Fruit fly (Drosophila melanogaster) whole organism, embryonic: Measurements from ENCODE around the gene PCNA2.

ENCODE experiments used
- Aef1 ChIP-seq: fragments of 200-800 bp; sonication (Bioruptor generic); IDR thresholded peaks from 3 replicates; pipeline ENCODE4 v1.3.6; 2022; ENCODE audit warnings: missing biosample characterization, missing genetic modification characterization
- Atf3 ChIP-seq: fragments of 200-800 bp; sonication (Bioruptor generic); optimal IDR thresholded peaks from 3 replicates; lab custom pipeline; 2016; ENCODE audit warnings: missing biosample characterization, missing genetic modification characterization
- Bteb2 ChIP-seq: fragments of 200-800 bp; sonication (Bioruptor generic); optimal IDR thresholded peaks from 2 replicates; lab custom pipeline; 2016; ENCODE audit warnings: missing biosample characterization, missing genetic modification characterization
- CG10543 ChIP-seq: fragments of 200-800 bp; sonication (Bioruptor generic); optimal IDR thresholded peaks from 3 replicates; lab custom pipeline; 2017; ENCODE audit warnings: missing biosample characterization, mild to moderate bottlenecking, missing genetic modification characterization, moderate library complexity
- CG11085 ChIP-seq: fragments of 200-800 bp; sonication (Bioruptor generic); IDR thresholded peaks from 2 replicates; pipeline ENCODE4 v1.3.6; 2022; ENCODE audit warnings: missing biosample characterization, missing genetic modification characterization
- CG12744 ChIP-seq: fragments of 200-800 bp; sonication (Bioruptor generic); optimal IDR thresholded peaks from 2 replicates; lab custom pipeline; 2016; ENCODE audit warnings: missing biosample characterization, missing genetic modification characterization
- CG13296 ChIP-seq: fragments of 200-800 bp; sonication (Bioruptor generic); optimal IDR thresholded peaks from 3 replicates; lab custom pipeline; 2018; ENCODE audit warnings: missing biosample characterization, mild to moderate bottlenecking, missing genetic modification characterization
- CG13424 ChIP-seq: fragments of 200-800 bp; sonication (Bioruptor generic); optimal IDR thresholded peaks from 2 replicates; lab custom pipeline; 2019; ENCODE audit warnings: missing biosample characterization, mild to moderate bottlenecking, missing genetic modification characterization, moderate library complexity
- CG16813 ChIP-seq: fragments of 200-800 bp; sonication (Bioruptor generic); IDR thresholded peaks from 3 replicates; pipeline ENCODE4 v1.3.6; 2022; ENCODE audit warnings: missing biosample characterization, missing genetic modification characterization; ENCODE audit not compliant: partially characterized antibody
- CG18764 ChIP-seq: fragments of 200-800 bp; sonication (Bioruptor generic); optimal IDR thresholded peaks from 3 replicates; lab custom pipeline; 2016; ENCODE audit warnings: missing biosample characterization, missing genetic modification characterization
- CG2129 ChIP-seq: fragments of 200-800 bp; sonication (Bioruptor generic); IDR thresholded peaks from 2 replicates; pipeline ENCODE4 v1.3.6; 2022; ENCODE audit warnings: missing biosample characterization, missing genetic modification characterization; ENCODE audit not compliant: partially characterized antibody
- CG2202 ChIP-seq: fragments of 200-800 bp; sonication (Bioruptor generic); optimal IDR thresholded peaks from 2 replicates; lab custom pipeline; 2018; ENCODE audit warnings: missing biosample characterization, mild to moderate bottlenecking, missing genetic modification characterization
- CG2678 ChIP-seq: fragments of 200-800 bp; sonication (Bioruptor generic); optimal IDR thresholded peaks from 3 replicates; lab custom pipeline; 2019; ENCODE audit warnings: missing biosample characterization, mild to moderate bottlenecking, missing genetic modification characterization, moderate library complexity
- CG2712 ChIP-seq: fragments of 200-800 bp; optimal IDR thresholded peaks from 3 replicates; lab custom pipeline; 2019; ENCODE audit warnings: missing biosample characterization, mild to moderate bottlenecking, missing genetic modification characterization, moderate library complexity
- CG6175 ChIP-seq: fragments of 200-800 bp; sonication (Bioruptor generic); IDR thresholded peaks from 3 replicates; pipeline ENCODE4 v1.3.6; 2022; ENCODE audit warnings: missing biosample characterization, missing genetic modification characterization
- CG7357 ChIP-seq: fragments of 200-800 bp; sonication (Bioruptor generic); IDR thresholded peaks from 3 replicates; pipeline ENCODE4 v1.3.6; 2022; ENCODE audit warnings: missing biosample characterization, missing genetic modification characterization
- CG8924 ChIP-seq: fragments of 200-800 bp; optimal IDR thresholded peaks from 3 replicates; lab custom pipeline; 2019; ENCODE audit warnings: missing biosample characterization, mild to moderate bottlenecking, missing genetic modification characterization, moderate library complexity
- CoRest ChIP-seq: fragments of 200-800 bp; sonication (Bioruptor generic); optimal IDR thresholded peaks from 3 replicates; lab custom pipeline; 2018; ENCODE audit warnings: missing biosample characterization, mild to moderate bottlenecking, missing genetic modification characterization, moderate library complexity
- Dfd ChIP-seq, 2 experiments: fragments of >200 bp; optimal IDR thresholded peaks; 2 replicates each; lab custom pipeline; 2017; ENCODE audit warnings: missing biosample characterization in 2 of 2, missing genetic modification characterization in 2 of 2
- Dp ChIP-seq: fragments of 200-800 bp; sonication (Bioruptor generic); optimal IDR thresholded peaks from 2 replicates; lab custom pipeline; 2018; ENCODE audit warnings: missing biosample characterization, mild to moderate bottlenecking, missing genetic modification characterization, moderate library complexity
- E2f1 ChIP-seq: fragments of 200-800 bp; sonication (Bioruptor generic); IDR thresholded peaks from 2 replicates; pipeline ENCODE4 v1.3.6; 2022; ENCODE audit warnings: missing biosample characterization, missing genetic modification characterization
- HLH54F ChIP-seq: fragments of 200-800 bp; sonication (Bioruptor generic); optimal IDR thresholded peaks from 3 replicates; lab custom pipeline; 2016; ENCODE audit warnings: missing biosample characterization, missing genetic modification characterization
- Max ChIP-seq: fragments of 200-800 bp; sonication (Bioruptor generic); optimal IDR thresholded peaks from 2 replicates; lab custom pipeline; 2016; ENCODE audit warnings: missing biosample characterization, mild to moderate bottlenecking, missing genetic modification characterization
- Myb ChIP-seq: fragments of 200-800 bp; sonication (Bioruptor generic); optimal IDR thresholded peaks from 2 replicates; lab custom pipeline; 2016; ENCODE audit warnings: missing biosample characterization, missing genetic modification characterization
- Opbp ChIP-seq: fragments of 200-800 bp; sonication (Bioruptor generic); IDR thresholded peaks from 3 replicates; pipeline ENCODE4 v1.3.6; 2022; ENCODE audit warnings: missing biosample characterization, missing genetic modification characterization; ENCODE audit not compliant: partially characterized antibody
- Trl ChIP-seq, 3 experiments: fragments of >200 bp in 2 of 3; fragments of 200-800 bp in 1 of 3; sonication (Bioruptor generic) in 1 of 3; optimal IDR thresholded peaks; 2 replicates in 1 of 3; 3 replicates in 2 of 3; lab custom pipeline; 2016 to 2017; ENCODE audit warnings: missing biosample characterization in 1 of 3, missing genetic modification characterization in 1 of 3
- YL-1 ChIP-seq: fragments of 200-800 bp; sonication (Bioruptor generic); optimal IDR thresholded peaks from 3 replicates; lab custom pipeline; 2017; ENCODE audit warnings: missing biosample characterization, mild to moderate bottlenecking, missing genetic modification characterization
- ab ChIP-seq: fragments of 200-800 bp; sonication (Bioruptor generic); optimal IDR thresholded peaks from 2 replicates; lab custom pipeline; 2016; ENCODE audit warnings: missing biosample characterization, missing genetic modification characterization
- bcd ChIP-seq: fragments of 200-800 bp; sonication (Bioruptor generic); optimal IDR thresholded peaks from 2 replicates; lab custom pipeline; 2017; ENCODE audit warnings: missing biosample characterization, mild to moderate bottlenecking, missing genetic modification characterization
- cwo ChIP-seq: fragments of 200-800 bp; sonication (Bioruptor generic); optimal IDR thresholded peaks from 3 replicates; lab custom pipeline; 2017; ENCODE audit warnings: missing biosample characterization, missing genetic modification characterization, mild to moderate bottlenecking, moderate library complexity, missing genetic modification reagents
- fd3F ChIP-seq: fragments of 200-800 bp; sonication (Bioruptor generic); optimal IDR thresholded peaks from 2 replicates; lab custom pipeline; 2018; ENCODE audit warnings: missing biosample characterization, mild to moderate bottlenecking, missing genetic modification characterization, moderate library complexity
- hkb ChIP-seq, 2 experiments: fragments of 200-800 bp in 1 of 2; fragments of >200 bp in 1 of 2; sonication (Bioruptor generic) in 1 of 2; IDR thresholded peaks in 1 of 2; optimal IDR thresholded peaks in 1 of 2; 2 replicates each; pipeline versions ENCODE4 v1.3.6 to Lab custom; 2017 to 2022; ENCODE audit warnings: missing biosample characterization in 1 of 2, missing genetic modification characterization in 1 of 2
- ind ChIP-seq: fragments of 200-800 bp; sonication (Bioruptor generic); optimal IDR thresholded peaks from 3 replicates; lab custom pipeline; 2016; ENCODE audit warnings: missing biosample characterization, missing genetic modification characterization
- kni ChIP-seq: fragments of 200-800 bp; sonication (Bioruptor generic); optimal IDR thresholded peaks from 3 replicates; lab custom pipeline; 2017; ENCODE audit warnings: mild to moderate bottlenecking, missing biosample characterization, missing genetic modification reagents, missing genetic modification characterization
- knrl ChIP-seq: fragments of 200-800 bp; sonication (Bioruptor generic); IDR thresholded peaks from 3 replicates; pipeline ENCODE4 v1.3.6; 2022; ENCODE audit warnings: missing biosample characterization, missing genetic modification characterization; ENCODE audit not compliant: partially characterized antibody
- lola ChIP-seq, 3 experiments: fragments of >200 bp in 2 of 3; fragments of 200-800 bp in 1 of 3; sonication (Bioruptor generic) in 1 of 3; optimal IDR thresholded peaks; 2 replicates each; lab custom pipeline; 2017 to 2019; ENCODE audit warnings: missing biosample characterization in 3 of 3, missing genetic modification characterization in 3 of 3, mild to moderate bottlenecking in 1 of 3, moderate library complexity in 1 of 3
- lov ChIP-seq, 2 experiments: fragments of 200-800 bp in 1 of 2; fragments of >200 bp in 1 of 2; sonication (Bioruptor generic) in 1 of 2; IDR thresholded peaks in 1 of 2; optimal IDR thresholded peaks in 1 of 2; 2 replicates in 1 of 2; 3 replicates in 1 of 2; pipeline versions ENCODE4 v1.3.6 to Lab custom; 2017 to 2022; ENCODE audit warnings: missing biosample characterization in 1 of 2, missing genetic modification characterization in 1 of 2
- nau ChIP-seq: fragments of 200-800 bp; sonication (Bioruptor generic); optimal IDR thresholded peaks from 3 replicates; lab custom pipeline; 2017; ENCODE audit warnings: missing biosample characterization, mild to moderate bottlenecking, missing genetic modification characterization, missing genetic modification reagents
- nerfin-1 ChIP-seq: fragments of 200-800 bp; sonication (Bioruptor generic); optimal IDR thresholded peaks from 3 replicates; lab custom pipeline; 2019; ENCODE audit warnings: missing biosample characterization, mild to moderate bottlenecking, missing genetic modification characterization, moderate library complexity
- odd ChIP-seq: fragments of 200-800 bp; sonication (Bioruptor generic); optimal IDR thresholded peaks from 2 replicates; lab custom pipeline; 2017; ENCODE audit warnings: missing biosample characterization, mild to moderate bottlenecking, missing genetic modification characterization
- pfk ChIP-seq: fragments of 200-800 bp; sonication (Bioruptor generic); optimal IDR thresholded peaks from 2 replicates; lab custom pipeline; 2018; ENCODE audit warnings: missing biosample characterization, mild to moderate bottlenecking, missing genetic modification characterization, moderate library complexity
- pros ChIP-seq: fragments of 200-800 bp; sonication (Bioruptor generic); optimal IDR thresholded peaks from 3 replicates; lab custom pipeline; 2019; ENCODE audit warnings: missing biosample characterization, mild to moderate bottlenecking, missing genetic modification characterization, moderate library complexity
- rib ChIP-seq: fragments of 200-800 bp; sonication (Bioruptor generic); IDR thresholded peaks from 2 replicates; pipeline ENCODE4 v1.3.6; 2022; ENCODE audit warnings: missing biosample characterization, missing genetic modification characterization
- sqz ChIP-seq: fragments of 200-800 bp; sonication (Bioruptor generic); optimal IDR thresholded peaks from 3 replicates; lab custom pipeline; 2018; ENCODE audit warnings: missing biosample characterization, mild to moderate bottlenecking, missing genetic modification characterization
- sug ChIP-seq: fragments of 200-800 bp; optimal IDR thresholded peaks from 2 replicates; lab custom pipeline; 2019; ENCODE audit warnings: missing biosample characterization, mild to moderate bottlenecking, missing genetic modification characterization, moderate library complexity
- tin ChIP-seq: fragments of 200-800 bp; sonication (Bioruptor generic); optimal IDR thresholded peaks from 3 replicates; lab custom pipeline; 2016; ENCODE audit warnings: missing biosample characterization, missing genetic modification characterization
- tio ChIP-seq: fragments of 200-800 bp; sonication (Bioruptor generic); optimal IDR thresholded peaks from 2 replicates; lab custom pipeline; 2017; ENCODE audit warnings: missing biosample characterization, missing genetic modification characterization, inconsistent platforms
- tx ChIP-seq: fragments of 200-800 bp; sonication (Bioruptor generic); optimal IDR thresholded peaks from 2 replicates; lab custom pipeline; 2016; ENCODE audit warnings: missing biosample characterization, missing genetic modification characterization

Gene PCNA2

DNA sequence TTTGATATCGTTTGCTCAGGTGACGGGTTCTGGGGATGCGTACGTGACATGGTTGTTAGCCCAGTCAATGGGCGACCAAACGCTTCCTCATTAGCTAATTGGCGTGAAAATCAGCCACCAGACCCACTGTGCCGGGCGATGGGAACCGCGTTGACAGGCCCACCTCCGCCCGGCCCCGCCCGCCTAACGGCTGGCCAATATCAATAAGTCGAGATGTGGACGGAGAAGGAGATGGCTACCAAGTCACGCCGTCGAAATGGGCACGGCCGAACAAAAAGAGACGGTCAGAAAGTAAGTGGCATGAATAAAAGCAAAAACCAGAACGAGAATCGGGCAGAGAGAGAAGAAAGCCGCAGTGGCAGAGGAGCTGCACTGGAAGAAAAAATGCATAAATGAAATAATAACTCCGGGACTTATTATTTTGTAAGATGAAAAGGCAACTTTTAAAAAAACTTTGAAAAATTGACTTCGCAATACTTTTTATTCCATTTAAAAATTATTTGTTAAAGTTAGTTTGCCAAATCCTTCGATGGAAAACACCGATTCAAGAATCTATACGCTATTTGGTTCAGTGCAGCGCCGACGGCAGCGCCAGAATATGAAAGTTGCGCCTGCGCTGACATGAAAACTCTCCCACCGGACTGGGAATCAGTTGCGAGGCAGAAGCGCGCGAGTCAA is 45.9 kb downstream of the PCNA2 start, which contains the start of gene CG13082 (continued):
- TF ChIP-seq CG10543 (GFP tag; lab: Kevin White, UChicago): no peak
- peak; percentile 52 for TF ChIP-seq tin
- TF ChIP-seq Aef1 (GFP tag; lab: Robert Waterston, UW): no peak
- no peak for TF ChIP-seq Trl (optimal IDR thresholded peaks at IDR 0.05; lab: Kevin White, UChicago)
- TF ChIP-seq Trl (GFP tag; optimal IDR thresholded peaks at IDR 0.05; lab: Kevin White, UChicago): no peak
- TF ChIP-seq E2f1 (GFP tag; lab: Robert Waterston, UW): no peak
- TF ChIP-seq fd3F (GFP tag; lab: Kevin White, UChicago): no peak
- no peak for TF ChIP-seq CG12744 (GFP tag; lab: Kevin White, UChicago)
- TF ChIP-seq nau (GFP tag; lab: Kevin White, UChicago): no peak
- no peak for TF ChIP-seq CG6175 (GFP tag; lab: Robert Waterston, UW)
- TF ChIP-seq tx: peak; percentile 23
- no peak for TF ChIP-seq CG7357 (GFP tag; lab: Robert Waterston, UW)
- TF ChIP-seq bcd (GFP tag; lab: Kevin White, UChicago): peak; percentile 39
- peak; percentile 73 for TF ChIP-seq kni (GFP tag; lab: Kevin White, UChicago)
- TF ChIP-seq CG2712 (tag; lab: Kevin White, UChicago): peak; percentile 83
- TF ChIP-seq sug (tag; lab: Kevin White, UChicago): no peak
- peak; percentile 21 for TF ChIP-seq Max (GFP tag; lab: Kevin White, UChicago)
- no peak for TF ChIP-seq Dfd (GFP tag; optimal IDR thresholded peaks at IDR 0.05; lab: Kevin White, UChicago)
- TF ChIP-seq lov (optimal IDR thresholded peaks at IDR 0.05; lab: Kevin White, UChicago): no peak
- TF ChIP-seq lov (GFP tag; IDR thresholded peaks at IDR 0.05; lab: Robert Waterston, UW): no peak
- TF ChIP-seq odd (GFP tag; lab: Kevin White, UChicago): no peak
- no peak for TF ChIP-seq Bteb2 (GFP tag; lab: Kevin White, UChicago)
- no peak for TF ChIP-seq hkb (optimal IDR thresholded peaks at IDR 0.05; lab: Kevin White, UChicago)
- TF ChIP-seq hkb (GFP tag; IDR thresholded peaks at IDR 0.05; lab: Robert Waterston, UW): no peak
- no peak for TF ChIP-seq CG2129
- peak; percentile 61 for TF ChIP-seq CoRest (tag; lab: Kevin White, UChicago)
- no peak for TF ChIP-seq CG13296 (GFP tag; lab: Kevin White, UChicago)
- TF ChIP-seq knrl: no peak
- TF ChIP-seq Atf3: no peak
- peak; percentile 19 for TF ChIP-seq tio (GFP tag; lab: Kevin White, UChicago)
- TF ChIP-seq ind (GFP tag; lab: Kevin White, UChicago): peak; percentile 33
- peak; percentile 64 for TF ChIP-seq CG13424 (tag; lab: Kevin White, UChicago)
- no peak for TF ChIP-seq Opbp (GFP tag; lab: Robert Waterston, UW)
- TF ChIP-seq sqz: peak; percentile 18
- TF ChIP-seq lola (GFP tag; optimal IDR thresholded peaks at IDR 0.05; lab: Kevin White, UChicago): peak in 1 of 3 experiments; percentile 80
- no peak for TF ChIP-seq YL-1 (GFP tag; lab: Kevin White, UChicago)
- TF ChIP-seq Dp (GFP tag; lab: Kevin White, UChicago): no peak
- no peak for TF ChIP-seq CG18764 (GFP tag; lab: Kevin White, UChicago)
- TF ChIP-seq pfk (GFP tag; lab: Kevin White, UChicago): no peak
- TF ChIP-seq Myb (GFP tag; lab: Kevin White, UChicago): no peak
- TF ChIP-seq ab (GFP tag; lab: Kevin White, UChicago): no peak
- TF ChIP-seq CG2678 (tag; lab: Kevin White, UChicago): peak; percentile 66
- no peak for TF ChIP-seq pros (GFP tag; lab: Kevin White, UChicago)
- TF ChIP-seq CG11085 (GFP tag; lab: Robert Waterston, UW): no peak
- peak; percentile 48 for TF ChIP-seq nerfin-1 (tag; lab: Kevin White, UChicago)
- TF ChIP-seq HLH54F: no peak
- TF ChIP-seq cwo (GFP tag; lab: Kevin White, UChicago): no peak
- peak; percentile 62 for TF ChIP-seq CG8924 (tag; lab: Kevin White, UChicago)
- TF ChIP-seq rib (GFP tag; lab: Robert Waterston, UW): no peak
- no peak for TF ChIP-seq CG16813 (GFP tag; lab: Robert Waterston, UW)
- TF ChIP-seq CG2202: peak; percentile 58
